Worm (Caenorhabditis elegans): ENCODE results near the gene ril-1.

DNA sequence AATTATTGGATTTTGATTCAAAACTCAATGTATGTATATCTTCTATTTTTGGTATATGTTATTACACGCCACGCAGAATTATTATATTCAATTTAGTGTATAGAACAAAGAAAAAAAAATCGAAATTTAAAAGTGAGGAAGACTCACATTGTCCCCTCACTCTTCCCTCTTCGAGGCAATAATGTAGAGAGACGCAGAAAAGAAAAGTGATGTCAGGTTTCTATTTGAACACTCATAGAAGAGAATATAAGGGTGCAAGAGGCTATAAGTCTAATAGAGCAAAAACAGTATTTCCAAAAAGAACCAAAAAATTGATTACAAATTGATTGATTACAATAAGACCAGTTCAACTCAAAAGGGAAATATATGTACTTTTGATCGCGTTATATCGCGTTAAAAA is 24.6 kb upstream of the ril-1 start:
- TF ChIP-seq snpc-4 (tag; optimal IDR thresholded peaks at IDR 0.05) = no peak
- no peak for TF ChIP-seq nhr-12 (tag; optimal IDR thresholded peaks at IDR 0.05)
- no peak for TF ChIP-seq fos-1 (tag; optimal IDR thresholded peaks at IDR 0.05)
- TF ChIP-seq sptf-1 (tag; optimal IDR thresholded peaks at IDR 0.05) = no peak
- TF ChIP-seq lin-39 (tag; optimal IDR thresholded peaks at IDR 0.05) = no peak
- TF ChIP-seq lir-3 (tag; optimal IDR thresholded peaks at IDR 0.05; ENCODE audit: poor library complexity) = no peak
- TF ChIP-seq fkh-10 (GFP tag; optimal IDR thresholded peaks at IDR 0.05) = no peak
- TF ChIP-seq mdl-1 (tag; optimal IDR thresholded peaks at IDR 0.05) = no peak
- no peak for TF ChIP-seq zag-1 (tag; optimal IDR thresholded peaks at IDR 0.05)

All from whole organism, L1 larva.